Worm (Caenorhabditis elegans) whole organism, early embryonic: ENCODE data around the gene ZK938.12.

Source experiments
- hmbx-1 ChIP-seq: sonication (generic microtip); optimal IDR thresholded peaks from 2 replicates; lab custom pipeline; 2016; ENCODE audit warnings: mild to moderate bottlenecking, missing genetic modification characterization, missing compliant biosample characterization
- scrt-1 ChIP-seq: fragments of 200-800 bp; sonication (Bioruptor generic); IDR thresholded peaks from 2 replicates; pipeline ENCODE4 v1.3.6; 2022; ENCODE audit warnings: missing genetic modification characterization, missing compliant biosample characterization

DNA sequence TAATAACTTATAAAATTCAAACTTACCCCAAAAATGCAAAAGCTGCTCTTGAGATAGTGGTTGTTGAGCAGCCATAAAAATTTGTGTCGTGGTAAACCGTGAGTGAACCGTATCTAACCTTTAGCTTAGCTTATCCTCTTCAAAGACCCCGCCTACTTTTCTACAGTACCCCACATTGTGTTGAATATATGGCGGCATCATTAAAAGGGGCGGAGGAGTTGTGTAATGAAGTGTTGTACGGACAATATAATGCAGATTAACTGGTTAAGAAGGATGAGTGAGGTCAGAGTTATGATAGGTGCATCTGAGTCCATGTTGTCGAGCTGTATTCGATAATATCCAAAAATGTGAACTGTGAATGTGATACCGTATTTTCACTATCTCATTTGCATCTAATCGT lies 3.3 kb upstream of the ZK938.12 start, which contains the start of gene eyg-1:
- TF ChIP-seq scrt-1 (GFP tag; lab: Robert Waterston, UW) (no peak), hmbx-1 (no peak)
